Worm (Caenorhabditis elegans): Measurements from ENCODE around the gene K08D9.4.

K08D9.4 gene

ce11 chrV:3151862-3152261 is 48.4 kb downstream of the K08D9.4 start, which contains the start of gene srab-6:
TSS of gene srab-6 (minus strand) at chrV:3151962.
- no peak for TF ChIP-seq sptf-1 (tag; optimal IDR thresholded peaks at IDR 0.05)
- no peak for TF ChIP-seq ets-5 (GFP tag; IDR thresholded peaks at IDR 0.05)
- no peak for TF ChIP-seq jun-1 (tag; optimal IDR thresholded peaks at IDR 0.05)
- TF ChIP-seq ztf-11 (tag; optimal IDR thresholded peaks at IDR 0.05) = no peak
- no peak for TF ChIP-seq ceh-88 (GFP tag; IDR thresholded peaks at IDR 0.05)
- no peak for TF ChIP-seq mef-2 (tag; optimal IDR thresholded peaks at IDR 0.05)
- no peak for TF ChIP-seq unc-98 (GFP tag; IDR thresholded peaks at IDR 0.05)
- no peak for TF ChIP-seq efl-3 (GFP tag; optimal IDR thresholded peaks at IDR 0.05)
- no peak for TF ChIP-seq swsn-7 (tag; optimal IDR thresholded peaks at IDR 0.05)
- no peak for TF ChIP-seq snu-23 (GFP tag; optimal IDR thresholded peaks at IDR 0.05)

- TF ChIP-seq lsy-2 (tag; optimal IDR thresholded peaks at IDR 0.05) = no peak
- no peak for TF ChIP-seq swsn-7 (tag; optimal IDR thresholded peaks at IDR 0.05)
- no peak for TF ChIP-seq nhr-28 (tag; optimal IDR thresholded peaks at IDR 0.05)
- TF ChIP-seq hlh-4 (tag; optimal IDR thresholded peaks at IDR 0.05) = no peak
- TF ChIP-seq nhr-20 (tag; optimal IDR thresholded peaks at IDR 0.05) = no peak
- TF ChIP-seq rnt-1 (tag; optimal IDR thresholded peaks at IDR 0.05) = no peak
- no peak for TF ChIP-seq egl-13 (tag; optimal IDR thresholded peaks at IDR 0.05)
- no peak for TF ChIP-seq grh-1 (GFP tag; IDR thresholded peaks at IDR 0.05)
- no peak for TF ChIP-seq skn-1 (tag; optimal IDR thresholded peaks at IDR 0.05)
- no peak for TF ChIP-seq irx-1 (tag; optimal IDR thresholded peaks at IDR 0.05)
- no peak for TF ChIP-seq mab-9 (GFP tag; IDR thresholded peaks at IDR 0.05)
- TF ChIP-seq lin-35 (GFP tag; optimal IDR thresholded peaks at IDR 0.05) = no peak
- no peak for TF ChIP-seq fos-1 (tag; optimal IDR thresholded peaks at IDR 0.05)
- TF ChIP-seq jun-1 (tag; optimal IDR thresholded peaks at IDR 0.05) = no peak
- no peak for TF ChIP-seq nhr-85 (tag)
- no peak for TF ChIP-seq lir-3 (tag; optimal IDR thresholded peaks at IDR 0.05; ENCODE audit: poor library complexity)
These were observed 50.3 kb downstream of the K08D9.4 start for ce11 chrV:3149910-3150428.

Data from whole organism, L1 larva.